Worm (Caenorhabditis elegans) whole organism, L2 larva: ENCODE measurements around the gene Y57G11C.42.

Experiments
- Y55F3AM.14 ChIP-seq: fragments of 200-800 bp; sonication (Bioruptor generic); optimal IDR thresholded peaks from 2 replicates; lab custom pipeline; 2018; ENCODE audit warnings: mild to moderate bottlenecking, missing genetic modification characterization, missing compliant biosample characterization
- ZK546.5 ChIP-seq: sonication (generic microtip); optimal IDR thresholded peaks from 2 replicates; lab custom pipeline; 2017; ENCODE audit warnings: missing biosample characterization, missing genetic modification characterization
- ceh-16 ChIP-seq: fragments of 150-350 bp; optimal IDR thresholded peaks from 2 replicates; lab custom pipeline; 2014; ENCODE audit warnings: missing biosample characterization, missing genetic modification characterization
- ceh-82 ChIP-seq: fragments of 150-350 bp; optimal IDR thresholded peaks from 2 replicates; lab custom pipeline; 2014; ENCODE audit warnings: missing biosample characterization, missing genetic modification characterization
- crh-2 ChIP-seq: sonication (generic microtip); optimal IDR thresholded peaks from 2 replicates; lab custom pipeline; 2017; ENCODE audit warnings: missing biosample characterization, missing genetic modification characterization
- egl-27 ChIP-seq: sonication (generic microtip); optimal IDR thresholded peaks from 3 replicates; lab custom pipeline; 2017; ENCODE audit warnings: missing biosample characterization, missing genetic modification reagents, missing genetic modification characterization
- elt-1 ChIP-seq: fragments of 150-350 bp; optimal IDR thresholded peaks from 2 replicates; lab custom pipeline; 2014; ENCODE audit warnings: missing biosample characterization, missing genetic modification characterization
- elt-3 ChIP-seq: sonication (generic microtip); optimal IDR thresholded peaks from 2 replicates; lab custom pipeline; 2017; ENCODE audit warnings: missing biosample characterization, missing genetic modification characterization
- fos-1 ChIP-seq: fragments of 150-350 bp; optimal IDR thresholded peaks from 2 replicates; lab custom pipeline; 2014; ENCODE audit warnings: missing biosample characterization, missing genetic modification characterization
- gmeb-1 ChIP-seq: fragments of 150-350 bp; optimal IDR thresholded peaks from 2 replicates; lab custom pipeline; 2014; ENCODE audit warnings: missing biosample characterization, missing genetic modification characterization
- lin-11 ChIP-seq: fragments of 150-350 bp; sonication (generic microtip); optimal IDR thresholded peaks from 2 replicates; lab custom pipeline; 2014; ENCODE audit warnings: missing biosample characterization, missing genetic modification characterization, inconsistent platforms, mixed read lengths
- lin-39 ChIP-seq: fragments of 150-350 bp; optimal IDR thresholded peaks from 2 replicates; lab custom pipeline; 2014; ENCODE audit warnings: missing biosample characterization, missing genetic modification reagents, missing genetic modification characterization
- lsy-2 ChIP-seq, 2 experiments: fragments of 150-350 bp in 1 of 2; sonication (generic microtip) in 1 of 2; optimal IDR thresholded peaks; 2 replicates each; lab custom pipeline; 2014 to 2017; ENCODE audit warnings: missing biosample characterization in 2 of 2, missing genetic modification characterization in 2 of 2
- nhr-10 ChIP-seq: sonication (generic microtip); optimal IDR thresholded peaks from 2 replicates; lab custom pipeline; 2017; ENCODE audit warnings: missing biosample characterization, missing genetic modification characterization
- nhr-21 ChIP-seq: fragments of 150-350 bp; optimal IDR thresholded peaks from 2 replicates; lab custom pipeline; 2014; ENCODE audit warnings: missing biosample characterization, missing genetic modification characterization
- nhr-23 ChIP-seq: fragments of 150-350 bp; optimal IDR thresholded peaks from 2 replicates; lab custom pipeline; 2014; ENCODE audit warnings: missing biosample characterization, missing genetic modification reagents, missing genetic modification characterization
- nhr-237 ChIP-seq: fragments of 150-350 bp; optimal IDR thresholded peaks from 2 replicates; lab custom pipeline; 2014; ENCODE audit warnings: missing biosample characterization, missing genetic modification characterization
- nhr-25 ChIP-seq: fragments of 150-350 bp; sonication (generic microtip); optimal IDR thresholded peaks from 3 replicates; lab custom pipeline; 2014; ENCODE audit warnings: missing biosample characterization, missing genetic modification characterization
- nhr-6 ChIP-seq: fragments of 150-350 bp; optimal IDR thresholded peaks from 2 replicates; lab custom pipeline; 2014; ENCODE audit warnings: missing biosample characterization, missing genetic modification characterization
- nhr-77 ChIP-seq: fragments of 150-350 bp; optimal IDR thresholded peaks from 2 replicates; lab custom pipeline; 2014; ENCODE audit warnings: missing biosample characterization, missing genetic modification characterization
- skn-1 ChIP-seq: sonication (generic microtip); optimal IDR thresholded peaks from 2 replicates; lab custom pipeline; 2017; ENCODE audit warnings: missing biosample characterization, missing genetic modification characterization
- sma-9 ChIP-seq, 2 experiments: fragments of 150-350 bp in 1 of 2; sonication (generic microtip) in 1 of 2; optimal IDR thresholded peaks; 2 replicates each; lab custom pipeline; 2014 to 2016; ENCODE audit warnings: missing genetic modification characterization in 2 of 2, mild to moderate bottlenecking in 1 of 2, missing biosample characterization in 1 of 2, missing compliant biosample characterization in 1 of 2, missing genetic modification reagents in 1 of 2, moderate library complexity in 1 of 2
- unc-39 ChIP-seq: fragments of 150-350 bp; optimal IDR thresholded peaks from 2 replicates; lab custom pipeline; 2014; ENCODE audit warnings: missing biosample characterization, missing genetic modification characterization
- unc-55 ChIP-seq: fragments of 150-350 bp; sonication (generic microtip); optimal IDR thresholded peaks from 3 replicates; lab custom pipeline; 2014; ENCODE audit warnings: missing biosample characterization, missing genetic modification reagents, missing genetic modification characterization
- ztf-11 ChIP-seq: sonication (generic microtip); optimal IDR thresholded peaks from 2 replicates; lab custom pipeline; 2017; ENCODE audit warnings: missing biosample characterization, missing genetic modification characterization
- ztf-4 ChIP-seq: fragments of 150-350 bp; optimal IDR thresholded peaks from 2 replicates; lab custom pipeline; 2014; ENCODE audit warnings: missing biosample characterization, missing genetic modification characterization

Y57G11C.42 gene

DNA sequence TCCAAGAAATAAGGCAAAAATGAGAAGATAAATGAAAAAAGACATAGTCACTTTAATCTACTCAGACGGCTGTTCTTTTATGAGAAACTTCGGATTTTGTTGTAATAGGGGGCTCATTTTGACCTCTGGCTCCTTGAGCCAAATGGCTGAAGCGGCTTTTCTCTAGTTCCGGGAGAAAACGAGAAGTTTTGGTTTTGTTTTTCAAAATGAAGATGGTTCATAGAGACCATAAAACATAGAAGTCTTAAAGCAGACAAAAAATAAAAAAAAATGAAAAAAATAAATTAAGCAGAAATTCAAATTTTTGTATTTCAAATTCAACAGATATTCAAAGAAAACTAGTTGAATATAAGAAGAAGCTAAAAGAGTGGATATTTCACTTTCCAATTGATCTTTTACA is 22.0 kb upstream of the Y57G11C.42 start, which contains the start of gene Y57G11C.41:
Y57G11C.41 (minus strand) TSS at position 101 of the 400 bp plus-strand sequence.
- TF ChIP-seq sma-9 (GFP tag; optimal IDR thresholded peaks at IDR 0.05; lab: Kevin White, UChicago) (no peak), sma-9 (tag; optimal IDR thresholded peaks at IDR 0.05; lab: Kevin White, UChicago) (no peak), ZK546.5 (tag; lab: Kevin White, UChicago) (no peak)

ce11 chrIV:14709286-14709685 is 19.0 kb upstream of the Y57G11C.42 start, which contains the start of gene lgc-7:
TSS of gene lgc-7 (plus strand) at chrIV:14709586.
- TF ChIP-seq ceh-82 (no peak), unc-39 (tag; lab: Kevin White, UChicago) (no peak), lin-39 (tag; lab: Kevin White, UChicago) (no peak), skn-1 (tag; lab: Kevin White, UChicago) (no peak), nhr-77 (tag; lab: Kevin White, UChicago) (no peak)

DNA sequence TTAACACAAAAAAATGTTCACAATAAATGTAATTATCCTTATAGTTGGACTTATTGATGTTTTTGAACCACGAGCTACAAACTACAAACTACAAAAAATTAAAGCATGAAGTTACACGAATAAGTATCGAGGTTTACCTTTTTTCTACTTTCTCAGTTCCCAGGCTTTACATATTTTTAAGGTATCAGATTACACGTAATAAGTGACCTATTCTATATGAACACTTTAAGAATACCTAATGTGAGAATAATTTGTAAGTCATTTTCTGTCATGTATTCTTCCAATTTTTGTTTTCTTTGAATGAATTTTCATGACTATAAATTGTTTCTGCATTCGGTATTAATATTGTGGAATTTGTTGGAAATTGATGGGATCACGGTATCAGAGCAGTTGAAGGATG is 12.8 kb upstream of the Y57G11C.42 start, which contains the start of gene lgc-8:
lgc-8 (plus strand) TSS at position 301 of the 400 bp plus-strand sequence.
- TF ChIP-seq elt-1 (tag; lab: Kevin White, UChicago) (no peak), nhr-6 (tag; lab: Kevin White, UChicago) (no peak)

DNA sequence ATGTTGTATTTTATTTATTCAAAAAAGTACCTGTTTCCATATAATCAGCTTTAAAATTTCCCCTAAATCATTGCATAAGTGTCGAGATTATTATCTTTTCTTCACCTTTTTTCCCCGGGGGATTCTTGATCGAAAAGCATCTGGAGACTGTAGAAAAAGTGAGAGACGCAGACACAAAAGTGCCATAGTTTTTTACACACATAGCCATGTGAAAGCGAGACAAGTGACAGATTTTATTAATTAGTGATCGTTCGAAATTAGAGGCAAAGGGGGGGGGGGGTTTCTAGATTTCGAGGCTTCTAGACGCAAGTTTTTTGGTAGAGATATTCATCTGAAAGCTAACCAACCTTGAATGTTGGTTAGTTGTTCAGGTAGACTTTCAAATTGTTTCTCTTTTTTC is 947 bp downstream of the Y57G11C.42 start:
- TF ChIP-seq nhr-21 (tag; lab: Kevin White, UChicago), result no peak
- TF ChIP-seq nhr-25 (tag; lab: Kevin White, UChicago), result peak; percentile 36
- TF ChIP-seq, all 48 proteins: peak for 1

DNA sequence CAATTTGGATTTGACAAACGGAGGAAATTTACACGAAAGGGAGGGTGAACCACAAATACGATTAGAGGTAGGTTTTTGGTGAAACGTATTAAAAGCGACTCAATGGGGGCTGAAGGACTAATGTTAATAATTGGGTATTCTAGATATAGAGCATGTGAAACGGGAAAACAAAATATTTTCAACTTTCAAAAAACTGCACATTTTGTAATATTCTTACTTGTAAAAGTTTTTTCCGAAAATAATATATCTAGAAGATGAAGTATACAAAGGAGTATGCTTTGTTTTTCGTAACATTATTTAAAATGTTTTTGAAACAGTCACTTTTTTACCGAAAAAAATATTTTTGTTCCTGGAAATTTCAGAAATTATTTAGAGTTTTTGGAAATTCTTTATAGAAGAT is 13.6 kb downstream of the Y57G11C.42 start:
- TF ChIP-seq sma-9 (GFP tag; optimal IDR thresholded peaks at IDR 0.05; lab: Kevin White, UChicago) (no peak), sma-9 (tag; optimal IDR thresholded peaks at IDR 0.05; lab: Kevin White, UChicago) (no peak), Y55F3AM.14 (GFP tag; lab: Kevin White, UChicago) (no peak), nhr-23 (no peak), elt-3 (tag; lab: Kevin White, UChicago) (no peak), lsy-2 (tag; optimal IDR thresholded peaks at IDR 0.05; lab: Kevin White, UChicago) (no peak), nhr-77 (tag; lab: Kevin White, UChicago) (no peak), ceh-16 (no peak), lin-11 (tag; lab: Kevin White, UChicago) (no peak), nhr-237 (tag; lab: Kevin White, UChicago) (no peak)
- TF ChIP-seq, all 48 proteins: peak for 0

DNA sequence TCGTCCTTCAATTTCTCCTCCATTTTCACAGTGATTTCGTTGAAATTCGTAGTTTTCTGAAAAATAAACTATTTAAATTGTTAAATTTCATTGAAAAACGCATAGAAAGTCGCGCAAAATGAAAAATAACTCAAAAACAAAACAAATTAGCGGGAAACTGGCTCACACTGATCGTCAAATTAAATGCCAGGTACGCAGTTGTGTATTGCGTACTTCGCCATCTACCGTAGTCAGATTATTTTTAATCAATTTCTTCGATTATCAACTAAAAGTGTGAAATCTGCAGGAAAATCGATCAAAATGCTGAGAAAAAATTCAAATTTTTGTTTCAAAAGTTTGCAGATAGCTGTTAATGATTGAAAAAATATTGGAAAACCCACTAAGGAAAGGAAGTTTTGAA is 26.6 kb downstream of the Y57G11C.42 start, which contains the start of gene Y57G11C.499:
Y57G11C.499 (minus strand) TSS at position 23 of the 400 bp plus-strand sequence.
- TF ChIP-seq nhr-10, result no peak
- TF ChIP-seq ztf-11 (tag; lab: Kevin White, UChicago), result no peak
- TF ChIP-seq nhr-23, result no peak

DNA sequence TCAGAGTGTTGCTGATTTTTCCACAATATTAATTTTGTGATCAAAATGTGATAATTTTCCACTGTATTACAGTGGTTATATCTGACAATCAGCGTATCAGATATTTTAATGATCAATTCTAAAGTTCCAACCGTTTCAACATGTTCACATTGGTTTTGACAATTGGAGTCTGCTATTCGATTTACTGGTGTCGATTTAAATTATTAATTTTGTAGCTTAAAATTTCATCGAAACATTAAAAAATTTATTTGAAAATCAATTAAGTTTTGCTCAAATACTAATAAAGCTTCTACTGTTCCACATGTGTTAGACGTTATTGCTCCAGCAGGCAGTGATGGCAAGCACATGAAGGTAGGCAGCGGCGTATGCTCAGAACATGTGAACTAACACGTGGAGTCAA is 29.5 kb downstream of the Y57G11C.42 start:
- TF ChIP-seq elt-3 (tag; lab: Kevin White, UChicago) (no peak), unc-55 (GFP tag; lab: Kevin White, UChicago) (no peak), sma-9 (GFP tag; optimal IDR thresholded peaks at IDR 0.05; lab: Kevin White, UChicago) (no peak), sma-9 (tag; optimal IDR thresholded peaks at IDR 0.05; lab: Kevin White, UChicago) (no peak), fos-1 (tag; lab: Kevin White, UChicago) (no peak), ztf-4 (tag; lab: Kevin White, UChicago) (no peak), crh-2 (tag; lab: Kevin White, UChicago) (no peak)

- TF ChIP-seq egl-27, result no peak
- no peak for TF ChIP-seq gmeb-1
- TF ChIP-seq lin-11 (tag; lab: Kevin White, UChicago), result no peak
- TF ChIP-seq nhr-23, result no peak
Measured at ce11 chrIV:14759662-14760061, 31.3 kb downstream of the Y57G11C.42 start.
